Fruit fly (Drosophila melanogaster) whole organism, embryonic: ENCODE results near the gene CG32568.

Source experiments
- BEAF-32 ChIP-seq: fragments of 200-800 bp; sonication (Bioruptor generic); optimal IDR thresholded peaks from 3 replicates; lab custom pipeline; 2017; ENCODE audit warnings: missing biosample characterization, missing genetic modification characterization, mild to moderate bottlenecking, moderate library complexity, missing genetic modification reagents
- CG10431 ChIP-seq: fragments of 200-800 bp; sonication (Bioruptor generic); optimal IDR thresholded peaks from 3 replicates; lab custom pipeline; 2018; ENCODE audit warnings: missing biosample characterization, mild to moderate bottlenecking, missing genetic modification characterization
- CG12744 ChIP-seq: fragments of 200-800 bp; sonication (Bioruptor generic); optimal IDR thresholded peaks from 2 replicates; lab custom pipeline; 2016; ENCODE audit warnings: missing biosample characterization, missing genetic modification characterization
- CG15269 ChIP-seq: fragments of 200-800 bp; sonication (Bioruptor generic); optimal IDR thresholded peaks from 2 replicates; lab custom pipeline; 2018; ENCODE audit warnings: missing biosample characterization, mild to moderate bottlenecking, missing genetic modification characterization, moderate library complexity
- CG1603 ChIP-seq: fragments of 200-800 bp; sonication (Bioruptor generic); optimal IDR thresholded peaks from 2 replicates; lab custom pipeline; 2019; ENCODE audit warnings: missing biosample characterization, mild to moderate bottlenecking, missing genetic modification characterization, moderate library complexity
- CG17328 ChIP-seq: fragments of 200-800 bp; sonication (Bioruptor generic); IDR thresholded peaks from 2 replicates; pipeline ENCODE4 v1.3.6; 2022; ENCODE audit warnings: missing biosample characterization, missing genetic modification characterization
- CG17385 ChIP-seq: fragments of 200-800 bp; sonication (Bioruptor generic); optimal IDR thresholded peaks from 3 replicates; lab custom pipeline; 2018; ENCODE audit warnings: missing biosample characterization, mild to moderate bottlenecking, missing genetic modification characterization
- CG17612 ChIP-seq: fragments of 200-800 bp; sonication (Bioruptor generic); IDR thresholded peaks from 2 replicates; pipeline ENCODE4 v1.3.6; 2022; ENCODE audit warnings: missing biosample characterization, missing genetic modification characterization
- CG18011 ChIP-seq: fragments of 200-800 bp; sonication (Bioruptor generic); optimal IDR thresholded peaks from 2 replicates; lab custom pipeline; 2017; ENCODE audit warnings: missing biosample characterization, missing genetic modification characterization, mild to moderate bottlenecking, moderate library complexity, missing genotype
- CG1832 ChIP-seq: fragments of 200-800 bp; sonication (Bioruptor generic); optimal IDR thresholded peaks from 2 replicates; lab custom pipeline; 2017; ENCODE audit warnings: missing biosample characterization, mild to moderate bottlenecking, missing genetic modification characterization, inconsistent platforms
- CG2678 ChIP-seq: fragments of 200-800 bp; sonication (Bioruptor generic); optimal IDR thresholded peaks from 3 replicates; lab custom pipeline; 2019; ENCODE audit warnings: missing biosample characterization, mild to moderate bottlenecking, missing genetic modification characterization, moderate library complexity
- CG31224 ChIP-seq: fragments of 200-800 bp; sonication (Bioruptor generic); IDR thresholded peaks from 2 replicates; pipeline ENCODE4 v1.3.6; 2022; ENCODE audit warnings: missing biosample characterization, missing genetic modification characterization
- CG32767 ChIP-seq: fragments of 200-800 bp; sonication (Bioruptor generic); IDR thresholded peaks from 2 replicates; pipeline ENCODE4 v1.3.6; 2022; ENCODE audit warnings: missing biosample characterization, missing genetic modification characterization
- CG4282 ChIP-seq: fragments of 200-800 bp; sonication (Bioruptor generic); optimal IDR thresholded peaks from 2 replicates; lab custom pipeline; 2016; ENCODE audit warnings: missing biosample characterization, missing genetic modification characterization
- CG5245 ChIP-seq: fragments of 200-800 bp; sonication (Bioruptor generic); optimal IDR thresholded peaks from 3 replicates; lab custom pipeline; 2016; ENCODE audit warnings: missing biosample characterization, missing genetic modification characterization
- CG5953 ChIP-seq: fragments of 200-800 bp; sonication (Bioruptor generic); IDR thresholded peaks from 2 replicates; pipeline ENCODE4 v1.3.6; 2022; ENCODE audit warnings: missing biosample characterization, missing genetic modification characterization
- CG6765 ChIP-seq: fragments of 200-800 bp; sonication (Bioruptor generic); optimal IDR thresholded peaks from 3 replicates; lab custom pipeline; 2017; ENCODE audit warnings: missing biosample characterization, mild to moderate bottlenecking, missing genetic modification characterization
- CG7556 ChIP-seq: fragments of 200-800 bp; sonication (Bioruptor generic); optimal IDR thresholded peaks from 2 replicates; lab custom pipeline; 2017; ENCODE audit warnings: missing biosample characterization, mild to moderate bottlenecking, missing genetic modification characterization
- CG9797 ChIP-seq: fragments of 200-800 bp; sonication (Bioruptor generic); optimal IDR thresholded peaks from 3 replicates; lab custom pipeline; 2018; ENCODE audit warnings: missing biosample characterization, mild to moderate bottlenecking, missing genetic modification characterization
- CTCF ChIP-seq: fragments of 200-800 bp; sonication (Bioruptor generic); optimal IDR thresholded peaks from 2 replicates; lab custom pipeline; 2017; ENCODE audit warnings: missing biosample characterization, mild to moderate bottlenecking, missing genetic modification characterization, moderate library complexity
- Doc2 ChIP-seq: fragments of 200-800 bp; sonication (Bioruptor generic); IDR thresholded peaks from 2 replicates; pipeline ENCODE4 v1.3.6; 2022; ENCODE audit warnings: missing biosample characterization, missing genetic modification characterization
- Fer2 ChIP-seq: fragments of 200-800 bp; sonication (Bioruptor generic); optimal IDR thresholded peaks from 2 replicates; lab custom pipeline; 2018; ENCODE audit warnings: missing biosample characterization, mild to moderate bottlenecking, missing genetic modification characterization, moderate library complexity
- Gsc ChIP-seq: fragments of 200-800 bp; sonication (Bioruptor generic); IDR thresholded peaks from 2 replicates; pipeline ENCODE4 v1.3.6; 2022; ENCODE audit warnings: missing biosample characterization, missing genetic modification characterization
- HLH3B ChIP-seq: fragments of 200-800 bp; sonication (Bioruptor generic); IDR thresholded peaks from 2 replicates; pipeline ENCODE4 v1.3.6; 2022; ENCODE audit warnings: missing biosample characterization, missing genetic modification characterization
- HmgZ ChIP-seq: fragments of 200-800 bp; sonication (Bioruptor generic); optimal IDR thresholded peaks from 2 replicates; lab custom pipeline; 2018; ENCODE audit warnings: missing biosample characterization, mild to moderate bottlenecking, missing genetic modification characterization
- Opbp ChIP-seq: fragments of 200-800 bp; sonication (Bioruptor generic); IDR thresholded peaks from 3 replicates; pipeline ENCODE4 v1.3.6; 2022; ENCODE audit warnings: missing biosample characterization, missing genetic modification characterization; ENCODE audit not compliant: partially characterized antibody
- Sox100B ChIP-seq: fragments of 200-800 bp; sonication (Bioruptor generic); optimal IDR thresholded peaks from 3 replicates; lab custom pipeline; 2018; ENCODE audit warnings: missing biosample characterization, mild to moderate bottlenecking, missing genetic modification characterization
- Sry-β ChIP-seq: fragments of 200-800 bp; sonication (Bioruptor generic); optimal IDR thresholded peaks from 2 replicates; lab custom pipeline; 2018; ENCODE audit warnings: missing biosample characterization, mild to moderate bottlenecking, missing genetic modification characterization, moderate library complexity
- TFAM ChIP-seq: fragments of 200-800 bp; sonication (Bioruptor generic); optimal IDR thresholded peaks from 2 replicates; lab custom pipeline; 2017; ENCODE audit warnings: missing biosample characterization, missing genetic modification characterization, inconsistent platforms
- Xbp1 ChIP-seq: fragments of 200-800 bp; sonication (Bioruptor generic); optimal IDR thresholded peaks from 3 replicates; lab custom pipeline; 2016; ENCODE audit warnings: missing biosample characterization, mild to moderate bottlenecking, missing genetic modification characterization
- ap ChIP-seq: fragments of 200-800 bp; sonication (Bioruptor generic); IDR thresholded peaks from 2 replicates; pipeline ENCODE4 v1.3.6; 2022; ENCODE audit warnings: missing biosample characterization, missing genetic modification characterization
- bcd ChIP-seq: fragments of 200-800 bp; sonication (Bioruptor generic); optimal IDR thresholded peaks from 2 replicates; lab custom pipeline; 2017; ENCODE audit warnings: missing biosample characterization, mild to moderate bottlenecking, missing genetic modification characterization
- crol ChIP-seq: fragments of 200-800 bp; sonication (Bioruptor generic); IDR thresholded peaks from 2 replicates; pipeline ENCODE4 v1.3.6; 2022; ENCODE audit warnings: missing biosample characterization, missing genetic modification characterization
- disco-r ChIP-seq: fragments of 200-800 bp; sonication (Bioruptor generic); optimal IDR thresholded peaks from 2 replicates; lab custom pipeline; 2016; ENCODE audit warnings: missing biosample characterization, missing genetic modification characterization
- ems ChIP-seq: fragments of 200-800 bp; sonication (Bioruptor generic); optimal IDR thresholded peaks from 3 replicates; lab custom pipeline; 2016; ENCODE audit warnings: missing biosample characterization, missing genetic modification characterization
- fd96Cb ChIP-seq: fragments of 200-800 bp; sonication (Bioruptor generic); optimal IDR thresholded peaks from 2 replicates; lab custom pipeline; 2018; ENCODE audit warnings: missing biosample characterization, mild to moderate bottlenecking, missing genetic modification characterization, moderate library complexity
- ftz-f1 ChIP-seq: fragments of 200-800 bp; sonication (Bioruptor generic); optimal IDR thresholded peaks from 2 replicates; lab custom pipeline; 2016; ENCODE audit warnings: missing biosample characterization, missing genetic modification characterization
- h ChIP-seq: fragments of >200 bp; optimal IDR thresholded peaks from 2 replicates; lab custom pipeline; 2017
- her ChIP-seq: fragments of 200-800 bp; sonication (Bioruptor generic); optimal IDR thresholded peaks from 2 replicates; lab custom pipeline; 2016; ENCODE audit warnings: missing biosample characterization, missing genetic modification characterization
- jing ChIP-seq: fragments of 200-800 bp; sonication (Bioruptor generic); optimal IDR thresholded peaks from 2 replicates; lab custom pipeline; 2018; ENCODE audit warnings: missing biosample characterization, mild to moderate bottlenecking, missing genetic modification characterization
- knrl ChIP-seq: fragments of 200-800 bp; sonication (Bioruptor generic); IDR thresholded peaks from 3 replicates; pipeline ENCODE4 v1.3.6; 2022; ENCODE audit warnings: missing biosample characterization, missing genetic modification characterization; ENCODE audit not compliant: partially characterized antibody
- mirr ChIP-seq: fragments of 200-800 bp; sonication (Bioruptor generic); optimal IDR thresholded peaks from 3 replicates; lab custom pipeline; 2018; ENCODE audit warnings: missing biosample characterization, mild to moderate bottlenecking, missing genetic modification characterization
- nerfin-1 ChIP-seq: fragments of 200-800 bp; sonication (Bioruptor generic); optimal IDR thresholded peaks from 3 replicates; lab custom pipeline; 2019; ENCODE audit warnings: missing biosample characterization, mild to moderate bottlenecking, missing genetic modification characterization, moderate library complexity
- p53 ChIP-seq: fragments of 200-800 bp; sonication (Bioruptor generic); optimal IDR thresholded peaks from 2 replicates; lab custom pipeline; 2016; ENCODE audit warnings: missing biosample characterization, missing genetic modification characterization
- pnt ChIP-seq: fragments of 200-800 bp; sonication (Bioruptor generic); optimal IDR thresholded peaks from 3 replicates; lab custom pipeline; 2016; ENCODE audit warnings: missing biosample characterization, missing genetic modification characterization
- row ChIP-seq: fragments of 200-800 bp; sonication (Bioruptor generic); IDR thresholded peaks from 3 replicates; pipeline ENCODE4 v1.3.6; 2022; ENCODE audit warnings: missing biosample characterization, missing genetic modification characterization
- sens-2 ChIP-seq: fragments of 200-800 bp; sonication (Bioruptor generic); IDR thresholded peaks from 2 replicates; pipeline ENCODE4 v1.3.6; 2022; ENCODE audit warnings: missing biosample characterization, missing genetic modification characterization
- tin ChIP-seq: fragments of 200-800 bp; sonication (Bioruptor generic); optimal IDR thresholded peaks from 3 replicates; lab custom pipeline; 2016; ENCODE audit warnings: missing biosample characterization, missing genetic modification characterization
- tio ChIP-seq: fragments of 200-800 bp; sonication (Bioruptor generic); optimal IDR thresholded peaks from 2 replicates; lab custom pipeline; 2017; ENCODE audit warnings: missing biosample characterization, missing genetic modification characterization, inconsistent platforms
- twi ChIP-seq: fragments of 200-800 bp; optimal IDR thresholded peaks from 2 replicates; lab custom pipeline; 2019; ENCODE audit warnings: missing biosample characterization, mild to moderate bottlenecking, missing genetic modification characterization, moderate library complexity
- vfl ChIP-seq: fragments of 200-800 bp; sonication (Bioruptor generic); optimal IDR thresholded peaks from 2 replicates; lab custom pipeline; 2016; ENCODE audit warnings: missing biosample characterization, missing genetic modification characterization
- wdn ChIP-seq: fragments of 200-800 bp; sonication (Bioruptor generic); IDR thresholded peaks from 2 replicates; pipeline ENCODE4 v1.3.6; 2022; ENCODE audit warnings: missing biosample characterization, missing genetic modification characterization

The CG32568 gene

DNA sequence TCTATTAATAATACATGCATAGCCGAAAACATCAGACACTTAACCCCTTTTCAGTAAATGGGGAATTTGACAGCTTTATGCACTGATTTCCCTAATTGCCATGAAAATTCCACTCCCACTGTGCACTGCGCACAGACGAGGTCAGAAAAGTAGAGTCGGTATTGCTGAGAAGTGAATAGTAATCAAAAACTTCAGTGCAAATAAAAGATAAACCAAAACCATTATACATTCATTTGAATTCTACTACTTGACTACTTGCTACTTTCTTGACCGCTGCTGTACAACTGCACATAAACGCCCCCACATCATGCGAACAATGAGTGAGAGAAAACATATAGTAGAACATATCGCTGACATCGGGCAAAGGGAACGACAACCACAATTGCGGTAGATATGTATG is 49.3 kb upstream of the CG32568 start (continued):
- peak; percentile 77 for TF ChIP-seq her (GFP tag; lab: Kevin White, UChicago)
- TF ChIP-seq BEAF-32 (GFP tag; lab: Kevin White, UChicago), result no peak
- peak; percentile 31 for TF ChIP-seq p53 (GFP tag; lab: Kevin White, UChicago)
- no peak for TF ChIP-seq knrl (GFP tag; lab: Robert Waterston, UW)
- TF ChIP-seq CG5953, result peak; percentile 82
- TF ChIP-seq vfl, result peak; percentile 32
- TF ChIP-seq HLH3B, result peak; percentile 86
- TF ChIP-seq CG32767, result peak; percentile 65; the same call in 1 of the 2 replicates
- peak; percentile 70 for TF ChIP-seq tio (GFP tag; lab: Kevin White, UChicago)
- peak; percentile 46 for TF ChIP-seq CG18011 (GFP tag; lab: Kevin White, UChicago)
- TF ChIP-seq h (lab: Kevin White, UChicago), result no peak
- TF ChIP-seq disco-r, result peak; percentile 80
- peak; percentile 80 for TF ChIP-seq Sox100B (GFP tag; lab: Kevin White, UChicago)
- peak; percentile 87 for TF ChIP-seq ems (GFP tag; lab: Kevin White, UChicago)
- TF ChIP-seq CG15269, result peak; percentile 82
- TF ChIP-seq CTCF (GFP tag; lab: Kevin White, UChicago), result peak; percentile 49
- TF ChIP-seq Fer2 (tag; lab: Kevin White, UChicago), result peak; percentile 29
- peak; percentile 68 for TF ChIP-seq twi (tag; lab: Kevin White, UChicago)
- peak; percentile 49; the same call in 1 of the 2 replicates for TF ChIP-seq CG17612 (GFP tag; lab: Robert Waterston, UW)
- TF ChIP-seq pnt, result peak; percentile 88
- TF ChIP-seq CG17328 (GFP tag; lab: Robert Waterston, UW), result peak; percentile 94
- TF ChIP-seq ap (GFP tag; lab: Robert Waterston, UW), result peak; percentile 88
- TF ChIP-seq sens-2 (GFP tag; lab: Robert Waterston, UW), result peak; percentile 93
- TF ChIP-seq CG10431 (GFP tag; lab: Kevin White, UChicago), result peak; percentile 62
- TF ChIP-seq Opbp (GFP tag; lab: Robert Waterston, UW), result no peak
- peak; percentile 55 for TF ChIP-seq CG31224 (GFP tag; lab: Robert Waterston, UW)
- TF ChIP-seq CG1832 (GFP tag; lab: Kevin White, UChicago), result no peak
- TF ChIP-seq mirr (GFP tag; lab: Kevin White, UChicago), result no peak
- no peak for TF ChIP-seq CG9797 (GFP tag; lab: Kevin White, UChicago)
- peak; percentile 87 for TF ChIP-seq CG5245 (GFP tag; lab: Kevin White, UChicago)
- TF ChIP-seq Gsc (GFP tag; lab: Robert Waterston, UW), result peak; percentile 71
- no peak for TF ChIP-seq ftz-f1
- TF ChIP-seq TFAM, result peak; percentile 66
- TF ChIP-seq nerfin-1 (tag; lab: Kevin White, UChicago), result peak; percentile 76
- peak; percentile 64 for TF ChIP-seq CG7556
- no peak for TF ChIP-seq CG6765 (GFP tag; lab: Kevin White, UChicago)
- TF ChIP-seq row, result peak; percentile 88
- peak; percentile 52 for TF ChIP-seq crol (GFP tag; lab: Robert Waterston, UW)
- peak; percentile 83 for TF ChIP-seq CG17385 (GFP tag; lab: Kevin White, UChicago)
- peak; percentile 94 for TF ChIP-seq CG1603
- TF ChIP-seq Xbp1 (GFP tag; lab: Kevin White, UChicago), result peak; percentile 90
- peak; percentile 78 for TF ChIP-seq bcd (GFP tag; lab: Kevin White, UChicago)
- peak; percentile 85 for TF ChIP-seq tin (GFP tag; lab: Kevin White, UChicago)
- peak; percentile 54; the same call in 1 of the 2 replicates for TF ChIP-seq wdn (GFP tag; lab: Robert Waterston, UW)
- TF ChIP-seq HmgZ (tag; lab: Kevin White, UChicago), result peak; percentile 69
- TF ChIP-seq Sry-β (GFP tag; lab: Kevin White, UChicago), result peak; percentile 37
- TF ChIP-seq CG12744 (GFP tag; lab: Kevin White, UChicago), result peak; percentile 35
- TF ChIP-seq CG2678 (tag; lab: Kevin White, UChicago), result peak; percentile 84
- peak; percentile 12; the same call in 1 of the 2 replicates for TF ChIP-seq Doc2 (GFP tag; lab: Robert Waterston, UW)
- peak; percentile 61 for TF ChIP-seq CG4282
- peak; percentile 89 for TF ChIP-seq fd96Cb (tag; lab: Kevin White, UChicago)
- peak; percentile 89 for TF ChIP-seq jing (GFP tag; lab: Kevin White, UChicago)
